Worm (Caenorhabditis elegans): Measurements from ENCODE around the gene hir-1.

DNA sequence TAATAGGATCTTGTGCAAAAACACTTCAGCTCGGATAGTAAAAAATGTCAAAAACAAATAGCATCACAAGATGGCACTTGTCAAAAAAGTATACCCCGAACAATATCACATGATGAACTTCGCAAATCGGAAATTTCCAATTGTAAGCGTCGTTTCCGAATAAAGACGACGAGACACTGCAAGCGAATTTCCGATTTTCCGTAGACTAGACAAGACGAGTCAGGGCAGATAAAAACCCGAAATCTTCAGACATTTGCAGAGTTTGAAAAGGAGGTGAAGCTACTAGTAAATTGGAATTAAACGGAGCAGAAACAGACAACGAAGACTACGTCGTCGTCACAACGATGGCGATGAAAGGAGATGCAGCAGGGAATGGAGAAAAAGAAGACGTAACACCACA is 49.8 kb downstream of the hir-1 start:
- TF ChIP-seq lsy-2 (tag; optimal IDR thresholded peaks at IDR 0.05) (no peak), bed-3 (GFP tag; optimal IDR thresholded peaks at IDR 0.05) (no peak), mab-5 (tag; optimal IDR thresholded peaks at IDR 0.05) (no peak), lin-13 (tag; optimal IDR thresholded peaks at IDR 0.05) (no peak), elt-3 (tag; optimal IDR thresholded peaks at IDR 0.05) (no peak), ztf-11 (tag; optimal IDR thresholded peaks at IDR 0.05) (no peak), sptf-1 (tag; optimal IDR thresholded peaks at IDR 0.05) (no peak)

Measured in whole organism, mixed stage, embryonic.